Fruit fly (Drosophila melanogaster): ENCODE data around the gene CG4186.

DNA sequence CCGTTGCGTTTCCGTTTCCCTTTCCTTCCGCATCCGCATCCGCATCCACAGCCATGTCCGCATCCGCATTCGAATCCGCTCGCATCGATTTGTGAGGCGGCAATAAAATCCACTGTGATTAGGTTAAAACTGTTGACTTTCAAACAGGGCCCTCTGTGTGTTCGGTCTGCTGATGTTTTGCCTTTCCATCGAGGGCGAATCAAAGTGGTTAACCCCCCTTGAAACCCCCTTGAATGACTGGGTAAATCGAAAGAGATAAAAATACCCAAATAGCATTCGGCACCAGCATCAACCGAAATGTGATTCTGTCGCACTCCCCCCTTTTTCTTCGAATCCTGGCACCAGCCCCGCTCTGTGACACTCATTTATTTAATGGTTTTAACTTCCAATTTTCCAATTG lies 16.4 kb upstream of the CG4186 start:
- no peak for TF ChIP-seq Spps (tag; optimal IDR thresholded peaks at IDR 0.05)
- TF ChIP-seq Antp (GFP tag; optimal IDR thresholded peaks at IDR 0.05), result no peak
- TF ChIP-seq cg (GFP tag; optimal IDR thresholded peaks at IDR 0.05), result no peak
- TF ChIP-seq Optix (GFP tag; IDR thresholded peaks at IDR 0.05), result no peak
- no peak for TF ChIP-seq Sox100B (GFP tag; optimal IDR thresholded peaks at IDR 0.05)
- TF ChIP-seq Lhr (GFP tag; optimal IDR thresholded peaks at IDR 0.05), result no peak
- no peak for TF ChIP-seq ranshi (GFP tag; IDR thresholded peaks at IDR 0.05)
- no peak for TF ChIP-seq nau (GFP tag; optimal IDR thresholded peaks at IDR 0.05)
- no peak for TF ChIP-seq peb (GFP tag; IDR thresholded peaks at IDR 0.05)
- TF ChIP-seq CG8478 (optimal IDR thresholded peaks at IDR 0.05), result no peak
- no peak for TF ChIP-seq Sin3A (optimal IDR thresholded peaks at IDR 0.05)
- no peak for TF ChIP-seq corto (GFP tag; optimal IDR thresholded peaks at IDR 0.05)
- TF ChIP-seq YL-1 (GFP tag; optimal IDR thresholded peaks at IDR 0.05), result no peak
- TF ChIP-seq CG6654 (GFP tag; optimal IDR thresholded peaks at IDR 0.05), result no peak
